Worm (Caenorhabditis elegans): ENCODE results near the gene F16H6.7.

DNA sequence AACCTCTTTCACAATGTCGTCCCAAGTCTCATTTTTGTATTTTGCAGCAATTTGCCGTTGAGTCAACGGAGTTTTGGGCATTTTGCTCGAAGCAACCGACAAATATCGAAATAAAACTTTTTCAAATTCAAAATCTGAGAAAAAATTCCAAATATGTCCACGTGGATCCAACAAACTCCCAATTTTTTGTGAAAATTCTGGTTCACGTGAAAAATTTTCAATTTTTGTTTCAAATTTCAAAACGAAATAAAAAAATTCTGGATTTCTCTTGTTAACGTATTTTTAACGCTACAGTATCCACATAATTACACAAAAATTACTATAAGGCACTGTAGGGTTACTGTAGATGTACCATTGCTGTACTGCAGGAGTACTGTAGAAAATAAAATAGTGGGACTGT lies 47.7 kb downstream of the F16H6.7 start, which contains the start of gene C14A6.13:
- TF ChIP-seq ztf-29 (GFP tag; IDR thresholded peaks at IDR 0.05) (no peak), cog-1 (tag; optimal IDR thresholded peaks at IDR 0.05) (no peak), tab-1 (GFP tag; IDR thresholded peaks at IDR 0.05) (no peak), klf-2 (GFP tag; conservative IDR thresholded peaks at IDR 0.05) (no peak), med-1 (GFP tag; optimal IDR thresholded peaks at IDR 0.05; ENCODE audit: insufficient read depth) (no peak), flt-1 (GFP tag; IDR thresholded peaks at IDR 0.05) (no peak), ref-1 (GFP tag; conservative IDR thresholded peaks at IDR 0.05) (no peak)

All from whole organism, midembryonic.